Worm (Caenorhabditis elegans) whole organism, L4/young adult: Measurements from ENCODE around the gene Y73B3A.20.

Experiments
- W03F9.2 ChIP-seq: fragments of 150-350 bp; optimal IDR thresholded peaks from 2 replicates; lab custom pipeline; 2014; ENCODE audit warnings: missing biosample characterization, missing genetic modification characterization
- dao-5 ChIP-seq: sonication (generic microtip); optimal IDR thresholded peaks from 2 replicates; lab custom pipeline; 2016; ENCODE audit warnings: missing genotype, missing genetic modification characterization, moderate library complexity, missing compliant biosample characterization
- him-1 ChIP-seq: sonication (generic microtip); optimal IDR thresholded peaks from 2 replicates; lab custom pipeline; 2016; ENCODE audit warnings: missing genotype, missing genetic modification reagents, missing genetic modification characterization, missing compliant biosample characterization

ce11 chrX:10192-10591 is 37.3 kb upstream of the Y73B3A.20 start:
- no peak for TF ChIP-seq him-1 (tag; lab: Kevin White, UChicago)
- TF ChIP-seq dao-5 (tag; lab: Kevin White, UChicago) = no peak
- TF ChIP-seq W03F9.2 (tag; lab: Kevin White, UChicago) = no peak
